Fruit fly (Drosophila melanogaster): ENCODE results near the gene CG10435.

The CG10435 gene

DNA sequence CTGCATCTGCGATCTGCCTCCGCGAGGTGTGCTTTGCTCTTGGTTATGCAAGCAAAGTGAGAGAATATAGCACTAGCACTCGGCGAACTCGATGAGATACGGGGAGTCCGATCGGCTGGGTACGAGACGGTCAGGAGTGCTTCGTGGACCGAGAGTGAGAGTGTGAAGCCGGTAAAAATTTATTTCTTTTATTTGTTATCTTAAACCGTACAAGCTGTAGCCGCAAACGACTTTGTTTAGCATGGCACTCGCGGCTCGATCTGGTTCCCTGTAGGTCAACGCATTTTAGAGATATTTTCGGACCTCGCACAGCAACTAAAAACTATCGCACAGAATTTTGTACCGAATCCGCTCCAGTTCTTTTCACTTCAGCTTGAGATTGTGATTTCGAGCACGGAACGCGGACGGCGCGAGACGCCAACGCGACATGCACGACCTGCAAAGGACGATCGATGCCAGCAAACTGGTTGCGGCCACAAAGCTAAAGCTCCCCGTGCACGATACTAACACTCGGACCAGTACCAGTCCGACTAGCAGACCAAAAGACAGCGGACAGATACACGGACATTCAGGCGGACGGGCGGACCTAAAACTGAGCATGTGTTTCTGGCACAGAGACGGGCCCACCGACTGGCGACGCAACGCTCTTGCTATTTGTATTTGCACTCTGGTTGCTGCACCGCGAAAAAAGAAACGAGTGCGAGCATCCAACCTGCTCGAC lies 46.3 kb downstream of the CG10435 start:
- TF ChIP-seq net (GFP tag; optimal IDR thresholded peaks at IDR 0.05) = no peak
- no peak for TF ChIP-seq Smox (GFP tag; optimal IDR thresholded peaks at IDR 0.05)
- peak; percentile 25 for TF ChIP-seq CG15336 (GFP tag; IDR thresholded peaks at IDR 0.05)
- TF ChIP-seq Sox102F (GFP tag; optimal IDR thresholded peaks at IDR 0.05) = no peak
- peak; percentile 28 for TF ChIP-seq Eip75B (GFP tag; optimal IDR thresholded peaks at IDR 0.05)
- no peak for TF ChIP-seq Hr39 (GFP tag; optimal IDR thresholded peaks at IDR 0.05)
- TF ChIP-seq pdm3 (GFP tag; optimal IDR thresholded peaks at IDR 0.05) = no peak
- TF ChIP-seq Ets96B (tag; optimal IDR thresholded peaks at IDR 0.05) = no peak
- no peak for TF ChIP-seq CG6792 (GFP tag; optimal IDR thresholded peaks at IDR 0.05)
- TF ChIP-seq Lpt (GFP tag; optimal IDR thresholded peaks at IDR 0.05) = peak; percentile 16
- peak; percentile 82 for TF ChIP-seq CG1621 (tag; optimal IDR thresholded peaks at IDR 0.05)
- no peak for TF ChIP-seq OdsH (GFP tag; optimal IDR thresholded peaks at IDR 0.05)
- no peak for TF ChIP-seq CG10631 (GFP tag; optimal IDR thresholded peaks at IDR 0.05)
- no peak for TF ChIP-seq Met (GFP tag; optimal IDR thresholded peaks at IDR 0.05)
- no peak for TF ChIP-seq CG11902 (GFP tag; optimal IDR thresholded peaks at IDR 0.05)
- TF ChIP-seq svp (GFP tag) = peak; percentile 87
- TF ChIP-seq Hr4 (GFP tag; optimal IDR thresholded peaks at IDR 0.05) = no peak
- peak; percentile 70 for TF ChIP-seq Eip78C (GFP tag)
- TF ChIP-seq fd59A (GFP tag; optimal IDR thresholded peaks at IDR 0.05) = peak; percentile 4
- no peak for TF ChIP-seq CG6808 (GFP tag; optimal IDR thresholded peaks at IDR 0.05)
- no peak for TF ChIP-seq salr (GFP tag; optimal IDR thresholded peaks at IDR 0.05)
- no peak for TF ChIP-seq acj6 (GFP tag; optimal IDR thresholded peaks at IDR 0.05)
- TF ChIP-seq dsx (GFP tag; optimal IDR thresholded peaks at IDR 0.05; ENCODE audit: poor library complexity, severe bottlenecking) = peak; percentile 100
- TF ChIP-seq eg (GFP tag; IDR thresholded peaks at IDR 0.05) = peak; percentile 55; the same call in 2 of the 3 replicates
- peak; percentile 43; the same call in 2 of the 3 replicates for TF ChIP-seq CG6163 (GFP tag; IDR thresholded peaks at IDR 0.05)
- TF ChIP-seq dac (GFP tag; optimal IDR thresholded peaks at IDR 0.05) = no peak
- no peak for TF ChIP-seq Sox14 (GFP tag; optimal IDR thresholded peaks at IDR 0.05)
- TF ChIP-seq CG11294 (GFP tag; IDR thresholded peaks at IDR 0.05) = no peak
- TF ChIP-seq vri (GFP tag; optimal IDR thresholded peaks at IDR 0.05) = peak; percentile 59
- TF ChIP-seq Blimp-1 (GFP tag; optimal IDR thresholded peaks at IDR 0.05) = peak; percentile 85
- peak; percentile 13 to 60 for TF ChIP-seq ss (GFP tag; optimal IDR thresholded peaks at IDR 0.05)
- no peak for TF ChIP-seq Ets21C (GFP tag; optimal IDR thresholded peaks at IDR 0.05)

DNA sequence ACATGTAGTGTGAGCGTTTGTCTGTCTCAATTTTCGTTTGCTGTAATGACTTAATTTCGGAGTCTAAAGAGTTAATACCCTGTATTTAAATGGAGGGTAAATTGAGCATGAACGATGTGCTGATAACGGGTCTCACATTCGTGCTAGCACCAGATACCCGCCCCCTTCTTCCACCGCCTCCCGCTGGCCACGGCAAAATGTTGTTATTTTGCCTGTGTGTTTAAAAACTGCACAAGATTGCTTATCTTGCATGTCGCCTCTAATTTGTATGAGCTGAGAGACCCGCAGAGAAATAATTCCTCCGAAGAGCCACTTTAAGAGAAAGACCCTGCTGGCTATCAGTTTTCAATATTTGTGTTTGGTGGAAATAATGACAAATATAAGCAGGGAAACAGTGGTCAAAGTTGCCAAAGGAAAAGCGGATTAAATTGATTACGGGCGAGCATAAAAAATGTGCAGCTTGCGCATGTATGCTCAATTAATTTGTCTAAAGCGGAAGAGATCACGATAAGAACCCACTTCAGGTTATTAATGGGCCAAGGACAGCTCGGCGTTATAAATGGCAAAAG lies 48.2 kb downstream of the CG10435 start:
- TF ChIP-seq svp (GFP tag) (peak; percentile 55), Eip78C (GFP tag) (no peak), fkh (GFP tag; optimal IDR thresholded peaks at IDR 0.05) (peak; percentile 38), Hr4 (GFP tag; optimal IDR thresholded peaks at IDR 0.05) (no peak), vri (GFP tag; optimal IDR thresholded peaks at IDR 0.05) (peak; percentile 30), CG11902 (GFP tag; optimal IDR thresholded peaks at IDR 0.05) (no peak), dsx (GFP tag; optimal IDR thresholded peaks at IDR 0.05; ENCODE audit: poor library complexity, severe bottlenecking) (peak; percentile 95), pdm3 (GFP tag; optimal IDR thresholded peaks at IDR 0.05) (no peak)

DNA sequence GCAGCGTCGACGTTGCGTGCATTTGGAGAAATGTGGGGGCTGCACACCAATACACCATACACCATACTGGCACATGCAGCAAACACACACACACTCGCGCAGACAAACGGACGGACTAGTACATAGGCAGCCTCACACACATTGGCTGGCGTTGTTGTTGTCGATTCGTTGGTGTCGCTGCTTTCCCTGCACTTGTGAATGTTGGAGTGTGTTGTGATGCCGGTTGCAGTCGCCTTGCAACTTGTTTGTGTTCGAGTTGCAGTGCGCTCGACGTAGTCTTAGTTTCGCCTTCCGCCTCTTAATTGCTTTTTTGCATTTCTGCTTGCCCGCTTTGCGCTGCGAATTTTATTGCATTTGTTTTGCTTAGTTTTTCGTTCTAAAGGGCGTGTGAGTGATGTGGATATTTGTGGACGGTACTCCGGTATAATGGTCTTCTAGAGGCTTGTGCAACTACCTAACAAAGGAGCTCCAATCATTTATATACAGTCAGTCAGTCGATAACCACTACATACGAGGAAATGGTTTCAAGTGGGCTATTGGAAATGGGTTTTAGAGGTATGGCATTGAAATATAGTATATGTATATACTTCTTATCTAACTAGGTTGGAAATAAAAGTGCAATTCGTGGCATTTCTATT lies 49.4 kb downstream of the CG10435 start:
- TF ChIP-seq Sox15 (GFP tag; optimal IDR thresholded peaks at IDR 0.05) (no peak), Eip78C (GFP tag) (peak; percentile 69), dsx (GFP tag; optimal IDR thresholded peaks at IDR 0.05; ENCODE audit: poor library complexity, severe bottlenecking) (peak; percentile 77), CG10631 (GFP tag; optimal IDR thresholded peaks at IDR 0.05) (no peak), CG10669 (GFP tag; optimal IDR thresholded peaks at IDR 0.05) (no peak), acj6 (GFP tag; optimal IDR thresholded peaks at IDR 0.05) (no peak), CG3032 (tag; optimal IDR thresholded peaks at IDR 0.05) (no peak), CG6276 (GFP tag; optimal IDR thresholded peaks at IDR 0.05) (no peak), CG1621 (tag; optimal IDR thresholded peaks at IDR 0.05) (no peak), Ets96B (tag; optimal IDR thresholded peaks at IDR 0.05) (no peak), vri (GFP tag; optimal IDR thresholded peaks at IDR 0.05) (no peak), CG15336 (GFP tag; IDR thresholded peaks at IDR 0.05) (no peak), pdm3 (GFP tag; optimal IDR thresholded peaks at IDR 0.05) (no peak), CG31627 (GFP tag; optimal IDR thresholded peaks at IDR 0.05) (no peak), fd59A (GFP tag; optimal IDR thresholded peaks at IDR 0.05) (no peak), ss (GFP tag; optimal IDR thresholded peaks at IDR 0.05) (peak in 1 of 2 experiments; percentile 46), Hr4 (GFP tag; optimal IDR thresholded peaks at IDR 0.05) (no peak), CG7368 (GFP tag; optimal IDR thresholded peaks at IDR 0.05) (no peak), spab (GFP tag; optimal IDR thresholded peaks at IDR 0.05) (no peak), CG6163 (GFP tag; IDR thresholded peaks at IDR 0.05) (peak; percentile 60; the same call in 1 of the 3 replicates), Gug (GFP tag; IDR thresholded peaks at IDR 0.05) (no peak)

Data from whole organism, prepupa.